Fruit fly (Drosophila melanogaster) whole organism, prepupa: ENCODE results near the gene CG44271.

ENCODE experiments used
- CG10631 ChIP-seq: fragments of 200-800 bp; sonication (Bioruptor generic); optimal IDR thresholded peaks from 2 replicates; lab custom pipeline; 2016; ENCODE audit warnings: missing biosample characterization, missing genetic modification characterization
- CG8319 ChIP-seq: fragments of 200-800 bp; sonication (Bioruptor generic); optimal IDR thresholded peaks from 3 replicates; lab custom pipeline; 2016; ENCODE audit warnings: missing biosample characterization, missing genetic modification characterization
- Ets96B ChIP-seq: fragments of 200-800 bp; optimal IDR thresholded peaks from 2 replicates; lab custom pipeline; 2019; ENCODE audit warnings: missing biosample characterization, mild to moderate bottlenecking, missing genetic modification characterization, moderate library complexity
- Met ChIP-seq: fragments of 200-800 bp; sonication (Bioruptor generic); optimal IDR thresholded peaks from 3 replicates; lab custom pipeline; 2016; ENCODE audit warnings: missing biosample characterization, missing genetic modification characterization
- Smox ChIP-seq: fragments of 200-800 bp; sonication (Bioruptor generic); optimal IDR thresholded peaks from 3 replicates; lab custom pipeline; 2016; ENCODE audit warnings: missing biosample characterization, missing genetic modification characterization
- cyc ChIP-seq: fragments of 200-800 bp; sonication (Bioruptor generic); optimal IDR thresholded peaks from 3 replicates; lab custom pipeline; 2016; ENCODE audit warnings: missing biosample characterization, missing genetic modification characterization

DNA sequence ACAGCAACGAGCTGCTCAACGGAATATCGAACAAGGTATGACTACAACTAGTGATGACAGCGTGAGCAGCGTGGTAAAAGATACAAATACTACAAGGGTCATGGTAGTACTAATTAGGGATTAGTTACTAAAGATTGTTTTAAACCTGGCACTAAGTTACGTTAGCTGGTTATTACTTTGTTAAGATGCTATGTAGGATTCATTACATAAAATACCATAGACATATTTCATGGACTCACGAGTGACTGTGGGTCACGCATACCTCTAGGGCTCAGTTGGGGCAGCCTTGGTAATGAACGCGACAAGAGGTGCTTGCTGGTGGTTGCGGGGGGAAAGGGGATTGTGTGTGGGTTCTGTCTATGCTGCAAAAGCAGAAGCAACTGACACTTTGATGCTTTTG lies 27.1 kb upstream of the CG44271 start:
- no peak for TF ChIP-seq Ets96B (tag; lab: Kevin White, UChicago)
- TF ChIP-seq Met = no peak
- no peak for TF ChIP-seq CG10631
- no peak for TF ChIP-seq Smox (GFP tag; lab: Kevin White, UChicago)
- TF ChIP-seq CG8319 (GFP tag; lab: Kevin White, UChicago) = no peak
- no peak for TF ChIP-seq cyc (GFP tag; lab: Kevin White, UChicago)
